Worm (Caenorhabditis elegans) whole organism, L4 larva: ENCODE results near the gene ddn-3.

Source experiments
- D1046.2 ChIP-seq: fragments of 200-800 bp; sonication (Bioruptor generic); IDR thresholded peaks from 2 replicates; pipeline ENCODE4 v1.3.6; 2022; ENCODE audit warnings: missing genetic modification characterization, missing compliant biosample characterization
- F10B5.3 ChIP-seq: sonication (generic microtip); optimal IDR thresholded peaks from 2 replicates; lab custom pipeline; 2016; ENCODE audit warnings: mild to moderate bottlenecking, missing genetic modification characterization, missing compliant biosample characterization
- F44E2.7 ChIP-seq: fragments of 200-800 bp; sonication (Bioruptor generic); IDR thresholded peaks from 2 replicates; pipeline ENCODE4 v2.1.2; 2022; ENCODE audit warnings: missing genetic modification characterization, missing compliant biosample characterization
- F49E8.2 ChIP-seq: sonication (generic microtip); optimal IDR thresholded peaks from 2 replicates; lab custom pipeline; 2016; ENCODE audit warnings: missing compliant biosample characterization, mild to moderate bottlenecking, missing genetic modification characterization, borderline replicate concordance
- R02D3.7 ChIP-seq: fragments of 150-350 bp; sonication (generic microtip); optimal IDR thresholded peaks from 3 replicates; lab custom pipeline; 2014; ENCODE audit warnings: missing biosample characterization, missing genetic modification characterization
- T20F7.1 ChIP-seq: fragments of 200-800 bp; sonication (Bioruptor generic); optimal IDR thresholded peaks from 2 replicates; lab custom pipeline; 2018; ENCODE audit warnings: mild to moderate bottlenecking, missing genetic modification characterization, missing compliant biosample characterization
- T26A8.4 ChIP-seq: fragments of 200-800 bp; sonication (Bioruptor generic); IDR thresholded peaks from 2 replicates; pipeline ENCODE4 v1.3.6; 2022; ENCODE audit warnings: missing genetic modification characterization, missing compliant biosample characterization
- Y48G9A.11 ChIP-seq: fragments of 200-800 bp; sonication (Bioruptor generic); IDR thresholded peaks from 2 replicates; pipeline ENCODE4 v1.3.6; 2022; ENCODE audit warnings: missing genetic modification reagents, missing genetic modification characterization, missing compliant biosample characterization
- ZK337.2 ChIP-seq: fragments of 200-800 bp; sonication (Bioruptor generic); IDR thresholded peaks from 2 replicates; pipeline ENCODE4 v1.3.6; 2022; ENCODE audit warnings: missing genetic modification reagents, missing genetic modification characterization, missing compliant biosample characterization
- aha-1 ChIP-seq: fragments of 150-350 bp; peaks from one replicate; lab custom pipeline; 2014; ENCODE audit warnings: missing biosample characterization, missing genetic modification characterization
- aly-2 ChIP-seq: sonication (generic microtip); optimal IDR thresholded peaks from 2 replicates; lab custom pipeline; 2018; ENCODE audit warnings: missing biosample characterization, missing genetic modification characterization
- ceh-44 ChIP-seq: fragments of 200-800 bp; sonication (Bioruptor generic); IDR thresholded peaks from 2 replicates; pipeline ENCODE4 v1.3.6; 2022; ENCODE audit warnings: missing genetic modification reagents, missing genetic modification characterization, missing compliant biosample characterization
- ces-1 ChIP-seq: fragments of 150-350 bp; sonication (generic microtip); optimal IDR thresholded peaks from 4 replicates; lab custom pipeline; 2014; ENCODE audit warnings: missing biosample characterization, missing genetic modification reagents, missing genetic modification characterization
- ctbp-1 ChIP-seq: fragments of 200-800 bp; sonication (Bioruptor generic); IDR thresholded peaks from 2 replicates; pipeline ENCODE4 v1.3.6; 2022; ENCODE audit warnings: missing genetic modification reagents, missing genetic modification characterization, missing compliant biosample characterization
- daf-16 ChIP-seq, 3 experiments: sonication (generic microtip); optimal IDR thresholded peaks; 2 replicates each; lab custom pipeline; 2016 to 2017; ENCODE audit warnings: missing genetic modification characterization in 3 of 3, missing genetic modification reagents in 3 of 3, mild to moderate bottlenecking in 2 of 3, missing compliant biosample characterization in 2 of 3, missing biosample characterization in 1 of 3, moderate library complexity in 1 of 3
- daf-8 ChIP-seq: fragments of 200-800 bp; sonication (Bioruptor generic); IDR thresholded peaks from 2 replicates; pipeline ENCODE4 v1.3.6; 2022; ENCODE audit warnings: missing genetic modification characterization, missing compliant biosample characterization
- dmd-8 ChIP-seq: fragments of 200-800 bp; sonication (Bioruptor generic); IDR thresholded peaks from 2 replicates; pipeline ENCODE4 v1.3.6; 2022; ENCODE audit warnings: missing genetic modification characterization, missing compliant biosample characterization
- dmd-9 ChIP-seq: fragments of 200-800 bp; sonication (Bioruptor generic); IDR thresholded peaks from 2 replicates; pipeline ENCODE4 v1.3.6; 2022; ENCODE audit warnings: missing genetic modification reagents, missing genetic modification characterization, missing compliant biosample characterization
- dpl-1 ChIP-seq: fragments of 150-350 bp; optimal IDR thresholded peaks from 2 replicates; lab custom pipeline; 2014; ENCODE audit warnings: missing biosample characterization, missing genetic modification reagents, missing genetic modification characterization
- duxl-1 ChIP-seq: sonication (generic microtip); optimal IDR thresholded peaks from 2 replicates; lab custom pipeline; 2016; ENCODE audit warnings: mild to moderate bottlenecking, missing genetic modification characterization, moderate library complexity, missing compliant biosample characterization; ENCODE audit not compliant: poor library complexity
- dve-1 ChIP-seq: sonication (generic microtip); optimal IDR thresholded peaks from 2 replicates; lab custom pipeline; 2017; ENCODE audit warnings: antibody characterized with exemption, mild to moderate bottlenecking, missing genetic modification characterization, missing compliant biosample characterization; ENCODE audit not compliant: insufficient read depth
- egl-43 ChIP-seq: fragments of 200-800 bp; sonication (Bioruptor generic); IDR thresholded peaks from 2 replicates; pipeline ENCODE4 v1.3.6; 2022; ENCODE audit warnings: missing genetic modification reagents, missing genetic modification characterization, missing compliant biosample characterization
- fkh-10 ChIP-seq: fragments of 150-350 bp; optimal IDR thresholded peaks from 2 replicates; lab custom pipeline; 2014; ENCODE audit warnings: missing biosample characterization, missing genetic modification reagents, missing genetic modification characterization
- hlh-30 ChIP-seq: sonication (generic microtip); optimal IDR thresholded peaks from 2 replicates; lab custom pipeline; 2017; ENCODE audit warnings: antibody characterized with exemption, mild to moderate bottlenecking, missing genetic modification characterization, missing compliant biosample characterization; ENCODE audit not compliant: insufficient read depth
- hmg-1.1 ChIP-seq: fragments of 200-800 bp; sonication (Bioruptor generic); IDR thresholded peaks from 2 replicates; pipeline ENCODE4 v1.3.6; 2022; ENCODE audit warnings: missing genetic modification reagents, missing genetic modification characterization, missing compliant biosample characterization
- lin-13 ChIP-seq: fragments of 150-350 bp; optimal IDR thresholded peaks from 2 replicates; lab custom pipeline; 2014; ENCODE audit warnings: missing biosample characterization, missing genetic modification reagents, missing genetic modification characterization
- lin-15B ChIP-seq: fragments of 150-350 bp; sonication (generic microtip); optimal IDR thresholded peaks from 3 replicates; lab custom pipeline; 2014; ENCODE audit warnings: missing biosample characterization, missing genetic modification characterization
- lsy-2 ChIP-seq, 2 experiments: fragments of 150-350 bp in 1 of 2; sonication (generic microtip) in 1 of 2; optimal IDR thresholded peaks; 2 replicates each; lab custom pipeline; 2014 to 2017; ENCODE audit warnings: missing biosample characterization in 2 of 2, missing genetic modification characterization in 2 of 2
- mdl-1 ChIP-seq, 2 experiments: fragments of 150-350 bp in 1 of 2; sonication (generic microtip) in 1 of 2; optimal IDR thresholded peaks; 2 replicates each; lab custom pipeline; 2014 to 2017; ENCODE audit warnings: missing biosample characterization in 2 of 2, missing genetic modification characterization in 2 of 2
- mes-2 ChIP-seq: sonication (generic microtip); optimal IDR thresholded peaks from 2 replicates; lab custom pipeline; 2016; ENCODE audit warnings: missing genotype, mild to moderate bottlenecking, missing genetic modification characterization, missing compliant biosample characterization; ENCODE audit not compliant: poor library complexity, severe bottlenecking
- nhr-11 ChIP-seq: fragments of 150-350 bp; optimal IDR thresholded peaks from 2 replicates; lab custom pipeline; 2014; ENCODE audit warnings: missing biosample characterization, missing genetic modification characterization
- nhr-237 ChIP-seq: sonication (generic microtip); optimal IDR thresholded peaks from 2 replicates; lab custom pipeline; 2017; ENCODE audit warnings: missing biosample characterization, missing genetic modification characterization
- nhr-25 ChIP-seq: sonication (generic microtip); optimal IDR thresholded peaks from 2 replicates; lab custom pipeline; 2017; ENCODE audit warnings: missing genetic modification characterization, mild to moderate bottlenecking, missing compliant biosample characterization, antibody characterized with exemption, moderate library complexity, borderline replicate concordance; ENCODE audit not compliant: insufficient read depth
- nhr-42 ChIP-seq: fragments of 200-800 bp; sonication (Bioruptor generic); IDR thresholded peaks from 2 replicates; pipeline ENCODE4 v1.3.6; 2022; ENCODE audit warnings: missing genetic modification characterization, missing compliant biosample characterization
- nhr-6 ChIP-seq: fragments of 150-350 bp; optimal IDR thresholded peaks from 2 replicates; lab custom pipeline; 2014; ENCODE audit warnings: missing biosample characterization, missing genetic modification characterization
- nhr-77 ChIP-seq: fragments of 150-350 bp; optimal IDR thresholded peaks from 2 replicates; lab custom pipeline; 2014; ENCODE audit warnings: missing biosample characterization, missing genetic modification characterization
- php-3 ChIP-seq: fragments of 200-800 bp; sonication (Bioruptor generic); IDR thresholded peaks from 2 replicates; pipeline ENCODE4 v1.3.6; 2022; ENCODE audit warnings: missing genetic modification reagents, missing genetic modification characterization, missing compliant biosample characterization
- rbr-2 ChIP-seq: sonication (generic microtip); optimal IDR thresholded peaks from 2 replicates; lab custom pipeline; 2016; ENCODE audit warnings: missing genotype, missing genetic modification characterization, missing compliant biosample characterization
- sdz-12 ChIP-seq: fragments of 200-800 bp; sonication (Bioruptor generic); optimal IDR thresholded peaks from 2 replicates; lab custom pipeline; 2018; ENCODE audit warnings: mild to moderate bottlenecking, missing genetic modification characterization, missing compliant biosample characterization
- snpc-1.2 ChIP-seq: fragments of 200-800 bp; sonication (Bioruptor generic); IDR thresholded peaks from 2 replicates; pipeline ENCODE4 v1.3.6; 2022; ENCODE audit warnings: missing genetic modification reagents, missing genetic modification characterization, missing compliant biosample characterization
- snpc-4 ChIP-seq: fragments of 150-350 bp; optimal IDR thresholded peaks from 2 replicates; lab custom pipeline; 2014; ENCODE audit warnings: missing biosample characterization, missing genetic modification characterization
- tra-1 ChIP-seq: fragments of 200-800 bp; sonication (Bioruptor generic); IDR thresholded peaks from 2 replicates; pipeline ENCODE4 v1.3.6; 2022; ENCODE audit warnings: missing genetic modification reagents, missing genetic modification characterization, missing compliant biosample characterization
- unc-130 ChIP-seq: sonication (generic microtip); optimal IDR thresholded peaks from 2 replicates; lab custom pipeline; 2016; ENCODE audit warnings: missing genetic modification reagents, missing genetic modification characterization, missing compliant biosample characterization
- unc-62 ChIP-seq, 3 experiments: fragments of 150-350 bp in 1 of 3; sonication (generic microtip); optimal IDR thresholded peaks in 2 of 3; peaks in 1 of 3; 1 replicate in 1 of 3; 2 replicates in 2 of 3; lab custom pipeline; 2014 to 2017; ENCODE audit warnings: missing biosample characterization in 3 of 3, missing genetic modification characterization in 3 of 3, missing genetic modification reagents in 3 of 3, missing genotype in 1 of 3
- zfp-3 ChIP-seq: fragments of 200-800 bp; sonication (Bioruptor generic); conservative IDR thresholded peaks from 2 replicates; pipeline ENCODE4 v1.3.6; 2022; ENCODE audit warnings: missing genetic modification reagents, missing genetic modification characterization, missing compliant biosample characterization
- zip-11 ChIP-seq: fragments of 200-800 bp; sonication (Bioruptor generic); IDR thresholded peaks from 2 replicates; pipeline ENCODE4 v1.3.6; 2022; ENCODE audit warnings: missing genetic modification characterization, missing compliant biosample characterization

Gene ddn-3

DNA sequence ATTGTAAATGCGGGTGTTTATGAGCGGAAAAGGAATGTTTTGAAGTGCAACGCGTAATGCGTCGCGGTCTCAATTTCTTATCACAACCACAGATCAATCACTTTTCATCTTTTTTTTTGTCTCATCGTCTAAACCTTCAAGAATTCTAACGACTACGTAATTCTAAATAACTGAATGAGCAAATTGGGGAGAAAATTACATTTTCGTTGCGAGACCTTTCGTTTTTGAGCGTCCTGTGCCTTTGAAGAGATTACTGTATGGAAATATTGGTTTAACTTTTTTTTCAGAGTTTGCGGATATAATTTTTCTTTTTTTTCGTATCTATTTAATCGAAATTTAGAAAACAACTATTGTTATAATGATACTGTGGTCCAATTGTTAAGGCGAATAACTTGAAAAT is 39.5 kb upstream of the ddn-3 start (continued):
- TF ChIP-seq sdz-12 (GFP tag; lab: Kevin White, UChicago), result no peak

DNA sequence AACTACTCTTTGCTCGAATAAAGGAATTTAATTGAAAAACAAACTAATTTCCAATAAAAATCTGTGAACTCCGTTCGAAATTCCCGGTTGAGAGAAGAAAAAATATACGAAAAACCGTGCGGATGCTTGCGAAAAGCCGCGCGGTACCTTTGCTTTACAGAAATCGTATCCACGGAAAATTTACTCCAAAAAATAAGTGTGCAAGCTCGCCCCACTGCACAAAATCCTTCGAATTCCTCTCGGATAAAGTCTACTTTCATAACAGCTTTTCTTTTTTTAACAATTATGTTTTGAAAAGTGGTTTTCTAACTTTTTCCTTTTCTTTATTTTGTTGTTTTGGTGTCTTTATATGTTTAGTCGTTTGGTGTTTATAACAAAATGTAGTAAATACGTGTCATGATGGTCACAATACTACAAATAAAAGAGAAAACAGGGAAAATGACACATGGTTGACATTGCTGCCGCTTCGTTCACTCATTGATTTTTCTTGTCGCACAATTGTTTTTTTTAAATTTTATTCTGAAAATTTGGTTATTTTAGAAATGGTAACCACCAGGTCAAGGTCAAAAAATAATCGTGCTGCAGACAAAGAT is 36.3 kb upstream of the ddn-3 start, which contains the start of gene cept-2:
Gene cept-2, plus strand, starts transcription at position 533 of the 593 bp plus-strand sequence.
- peak; percentile 77 for TF ChIP-seq ctbp-1
- TF ChIP-seq egl-43 (GFP tag; lab: Robert Waterston, UW), result peak; percentile 62; the same call in 1 of the 2 replicates
- peak; percentile 81 for TF ChIP-seq dmd-9
- peak; percentile 95 for TF ChIP-seq nhr-11 (tag; lab: Kevin White, UChicago)
- no peak for TF ChIP-seq dmd-8 (GFP tag; lab: Robert Waterston, UW)
- TF ChIP-seq T26A8.4 (GFP tag; lab: Robert Waterston, UW), result peak; percentile 82
- peak; percentile 35 to 57 for TF ChIP-seq mdl-1 (tag; optimal IDR thresholded peaks at IDR 0.05; lab: Kevin White, UChicago)
- peak; percentile 74; the same call in 1 of the 2 replicates for TF ChIP-seq ceh-44 (GFP tag; lab: Robert Waterston, UW)
- TF ChIP-seq R02D3.7 (tag; lab: Kevin White, UChicago), result no peak
- TF ChIP-seq hmg-1.1, result peak; percentile 85
- peak; percentile 89 for TF ChIP-seq lin-13
- TF ChIP-seq tra-1, result peak; percentile 48; the same call in 1 of the 2 replicates
- TF ChIP-seq unc-62 (GFP tag; optimal IDR thresholded peaks at IDR 0.05 in 1 of 2; lab: Kevin White, UChicago), result no peak
- TF ChIP-seq unc-62 (tag; optimal IDR thresholded peaks at IDR 0.05; lab: Kevin White, UChicago), result no peak
- TF ChIP-seq T20F7.1 (GFP tag; lab: Kevin White, UChicago), result peak; percentile 86
- TF ChIP-seq fkh-10 (GFP tag; lab: Kevin White, UChicago), result peak; percentile 94
- TF ChIP-seq nhr-77 (tag; lab: Kevin White, UChicago), result peak; percentile 95
- peak; percentile 80 for TF ChIP-seq hlh-30
- TF ChIP-seq rbr-2 (tag; lab: Kevin White, UChicago), result peak; percentile 94
- TF ChIP-seq nhr-25 (tag; lab: Kevin White, UChicago), result peak; percentile 15
- 0 out of 2 replicates have a peak, but pooled peaks have one; percentile 23 for TF ChIP-seq D1046.2 (GFP tag; lab: Robert Waterston, UW)
- peak; percentile 97 for TF ChIP-seq dve-1 (tag; lab: Kevin White, UChicago)
- TF ChIP-seq zfp-3, result 0 out of 2 replicates have a peak, but pooled peaks have one; percentile 48
- TF ChIP-seq F44E2.7 (GFP tag; lab: Robert Waterston, UW), result no peak
- peak; percentile 64 for TF ChIP-seq snpc-4
- peak; percentile 58; the same call in 1 of the 2 replicates for TF ChIP-seq snpc-1.2 (GFP tag; lab: Robert Waterston, UW)
- peak; percentile 53; the same call in 1 of the 2 replicates for TF ChIP-seq php-3 (GFP tag; lab: Robert Waterston, UW)
- no peak for TF ChIP-seq lin-15B (tag; lab: Kevin White, UChicago)
- peak; percentile 97 for TF ChIP-seq aha-1 (tag; lab: Kevin White, UChicago)
- peak; percentile 73 to 95 for TF ChIP-seq lsy-2 (tag; optimal IDR thresholded peaks at IDR 0.05; lab: Kevin White, UChicago)
- TF ChIP-seq nhr-237, result no peak
- TF ChIP-seq unc-130, result peak; percentile 80
- no peak for TF ChIP-seq daf-16 (GFP tag; optimal IDR thresholded peaks at IDR 0.05; lab: Kevin White, UChicago)
- peak; percentile 69 for TF ChIP-seq daf-16 (tag; optimal IDR thresholded peaks at IDR 0.05; lab: Kevin White, UChicago)
- TF ChIP-seq Y48G9A.11 (GFP tag; lab: Robert Waterston, UW), result no peak
- TF ChIP-seq aly-2, result no peak
- TF ChIP-seq ZK337.2 (GFP tag; lab: Robert Waterston, UW), result peak; percentile 70; the same call in 1 of the 2 replicates
- no peak for TF ChIP-seq zip-11
- TF ChIP-seq F10B5.3 (tag; lab: Kevin White, UChicago), result no peak
- TF ChIP-seq nhr-42, result peak; percentile 85
- TF ChIP-seq duxl-1 (tag; lab: Kevin White, UChicago), result peak; percentile 92
- TF ChIP-seq F49E8.2, result peak; percentile 63
- peak; percentile 100 for TF ChIP-seq nhr-6 (tag; lab: Kevin White, UChicago)
- TF ChIP-seq mes-2 (tag; lab: Kevin White, UChicago), result peak; percentile 99
- TF ChIP-seq dpl-1 (GFP tag; lab: Kevin White, UChicago), result peak; percentile 89
- TF ChIP-seq ces-1, result peak; percentile 38
- no peak for TF ChIP-seq daf-8 (GFP tag; lab: Robert Waterston, UW)
